Worm (Caenorhabditis elegans) whole organism, early embryonic: ENCODE results near the gene K12H4.2.
A peak's percentile ranks its signal among the peaks of the same experiment; 100 is the strongest.

Experiments
- B0310.2 ChIP-seq: sonication (generic microtip); optimal IDR thresholded peaks from 2 replicates; lab custom pipeline; 2016; ENCODE audit warnings: mild to moderate bottlenecking, missing genetic modification characterization, missing compliant biosample characterization
- F13C5.2 ChIP-seq: sonication (generic microtip); optimal IDR thresholded peaks from 2 replicates; lab custom pipeline; 2017; ENCODE audit warnings: mild to moderate bottlenecking, missing genetic modification characterization, inconsistent platforms, missing compliant biosample characterization
- aly-1 ChIP-seq: sonication (generic microtip); optimal IDR thresholded peaks from 2 replicates; lab custom pipeline; 2016; ENCODE audit warnings: missing genetic modification characterization, missing compliant biosample characterization
- ama-1 ChIP-seq: fragments of 150-350 bp; optimal IDR thresholded peaks from 2 replicates; lab custom pipeline; 2014
- ceh-13 ChIP-seq: fragments of 200-800 bp; sonication (Bioruptor generic); optimal IDR thresholded peaks from 2 replicates; lab custom pipeline; 2018; ENCODE audit warnings: mild to moderate bottlenecking, missing genetic modification characterization, missing compliant biosample characterization
- ceh-36 ChIP-seq: sonication (generic microtip); optimal IDR thresholded peaks from 2 replicates; lab custom pipeline; 2016; ENCODE audit warnings: missing genetic modification characterization, inconsistent platforms, missing compliant biosample characterization
- ets-7 ChIP-seq: sonication (generic microtip); optimal IDR thresholded peaks from 2 replicates; lab custom pipeline; 2016; ENCODE audit warnings: missing genotype, missing genetic modification characterization, missing compliant biosample characterization
- flt-1 ChIP-seq: fragments of 200-800 bp; sonication (Bioruptor generic); IDR thresholded peaks from 2 replicates; pipeline ENCODE4 v1.3.6; 2022; ENCODE audit warnings: missing genetic modification characterization, missing compliant biosample characterization
- hmbx-1 ChIP-seq: sonication (generic microtip); optimal IDR thresholded peaks from 2 replicates; lab custom pipeline; 2016; ENCODE audit warnings: mild to moderate bottlenecking, missing genetic modification characterization, missing compliant biosample characterization
- hmg-4 ChIP-seq: fragments of 200-800 bp; sonication (Bioruptor generic); optimal IDR thresholded peaks from 2 replicates; lab custom pipeline; 2018; ENCODE audit warnings: mild to moderate bottlenecking, missing genetic modification characterization, missing compliant biosample characterization
- hnd-1 ChIP-seq: sonication (generic microtip); optimal IDR thresholded peaks from 2 replicates; lab custom pipeline; 2016; ENCODE audit warnings: missing genetic modification characterization, missing compliant biosample characterization
- pes-1 ChIP-seq: fragments of 200-800 bp; sonication (Bioruptor generic); IDR thresholded peaks from 2 replicates; pipeline ENCODE4 v1.3.6; 2022; ENCODE audit warnings: missing genetic modification reagents, missing genetic modification characterization, missing compliant biosample characterization
- scrt-1 ChIP-seq: fragments of 200-800 bp; sonication (Bioruptor generic); IDR thresholded peaks from 2 replicates; pipeline ENCODE4 v1.3.6; 2022; ENCODE audit warnings: missing genetic modification characterization, missing compliant biosample characterization
- sea-1 ChIP-seq: fragments of 200-800 bp; sonication (Bioruptor generic); conservative IDR thresholded peaks from 2 replicates; pipeline ENCODE4 v1.3.6; 2022; ENCODE audit warnings: missing genetic modification characterization, missing compliant biosample characterization
- tbx-11 ChIP-seq: fragments of 200-800 bp; sonication (Bioruptor generic); IDR thresholded peaks from 2 replicates; pipeline ENCODE4 v1.3.6; 2022; ENCODE audit warnings: missing genetic modification characterization, missing compliant biosample characterization
- tbx-37 ChIP-seq: fragments of 200-800 bp; sonication (Bioruptor generic); conservative IDR thresholded peaks from 2 replicates; pipeline ENCODE4 v1.3.6; 2022; ENCODE audit warnings: missing genetic modification reagents, missing genetic modification characterization, missing compliant biosample characterization
- tra-4 ChIP-seq: sonication (generic microtip); optimal IDR thresholded peaks from 2 replicates; lab custom pipeline; 2017; ENCODE audit warnings: missing genetic modification characterization, missing compliant biosample characterization

The K12H4.2 gene

DNA sequence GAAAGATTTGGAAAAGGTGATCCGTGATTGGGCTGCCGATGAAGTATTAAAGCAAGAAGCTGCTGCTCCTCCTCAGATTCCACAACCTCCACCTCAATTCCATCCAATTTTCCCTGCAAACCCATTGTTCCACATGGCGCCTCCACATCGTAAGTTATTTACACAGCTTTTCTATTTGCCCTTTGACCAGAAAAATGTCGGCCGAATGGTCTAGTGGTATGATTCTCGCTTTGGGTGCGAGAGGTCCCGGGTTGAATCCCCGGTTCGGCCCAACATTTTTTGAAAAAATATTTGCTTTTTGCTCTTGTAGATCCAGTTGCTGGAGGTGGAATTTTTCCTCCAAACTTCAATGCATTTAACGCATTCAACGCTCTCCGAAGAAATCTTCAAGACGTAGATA lies 21.7 kb downstream of the K12H4.2 start:
- TF ChIP-seq scrt-1 (GFP tag; lab: Robert Waterston, UW) (0 out of 2 replicates have a peak, but pooled peaks have one; percentile 8), ets-7 (tag; lab: Kevin White, UChicago) (no peak), aly-1 (no peak)

DNA sequence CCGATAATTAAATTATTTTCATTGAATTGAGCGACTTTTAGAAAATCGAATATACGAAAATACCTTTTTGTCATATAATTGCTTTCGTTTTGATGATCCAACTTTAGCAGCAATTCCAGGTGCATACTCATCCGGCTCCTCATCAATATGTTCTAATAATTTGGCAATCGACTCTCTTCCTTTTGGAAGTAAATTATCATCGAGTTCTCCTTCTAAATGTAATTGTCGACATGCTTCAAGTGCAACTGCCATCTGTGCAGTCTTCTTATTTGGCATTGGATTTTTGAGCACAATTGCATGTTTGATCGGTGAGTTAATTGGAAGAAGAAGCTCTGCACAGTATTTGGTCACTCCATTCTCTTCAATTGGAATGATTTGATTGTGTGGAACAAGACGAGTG lies 29.7 kb downstream of the K12H4.2 start:
- TF ChIP-seq hmg-4 (GFP tag; lab: Kevin White, UChicago) (no peak), ama-1 (lab: Kevin White, UChicago) (no peak), hnd-1 (tag; lab: Kevin White, UChicago) (no peak), ets-7 (tag; lab: Kevin White, UChicago) (no peak), F13C5.2 (tag; lab: Kevin White, UChicago) (no peak), B0310.2 (tag; lab: Kevin White, UChicago) (no peak), hmbx-1 (no peak), sea-1 (GFP tag; lab: Robert Waterston, UW) (no peak), scrt-1 (GFP tag; lab: Robert Waterston, UW) (no peak)

DNA sequence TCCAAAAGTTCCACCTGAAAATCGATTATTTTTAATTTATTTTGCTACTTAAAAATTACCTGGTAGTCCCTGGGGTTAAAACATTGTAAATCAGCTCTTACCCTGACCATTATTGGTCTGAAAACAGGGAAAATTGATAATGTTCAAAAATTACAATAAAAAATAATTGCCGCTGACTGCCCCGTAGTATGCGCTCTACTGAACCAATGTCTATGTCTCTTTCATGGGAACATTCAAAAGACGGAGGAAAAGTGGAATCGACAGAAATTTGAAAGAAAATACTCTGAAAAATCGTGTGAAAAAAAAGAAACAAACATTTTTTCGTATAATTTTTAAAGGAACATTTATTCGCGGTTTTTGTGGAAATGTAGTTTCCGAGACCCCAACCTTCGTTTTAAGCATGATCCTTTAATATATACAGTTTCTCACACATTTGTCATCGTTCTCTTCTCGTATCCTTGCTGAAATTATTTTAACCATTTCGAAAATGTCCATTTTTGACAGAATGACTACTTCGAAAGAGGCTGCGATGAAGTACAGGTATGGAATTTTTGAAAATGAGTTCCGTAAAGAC lies 32.7 kb downstream of the K12H4.2 start, which contains the start of the genes dcr-1 and apc-2:
Gene dcr-1 (minus strand): TSS at position 117 of the 574 bp plus-strand sequence.
Gene apc-2 (plus strand): TSS at position 465 of the 574 bp plus-strand sequence.
- TF ChIP-seq scrt-1 (GFP tag; lab: Robert Waterston, UW) = no peak
- TF ChIP-seq tra-4 (tag; lab: Kevin White, UChicago) = no peak
- no peak for TF ChIP-seq hnd-1 (tag; lab: Kevin White, UChicago)
- TF ChIP-seq ceh-36 = no peak
- TF ChIP-seq ama-1 (lab: Kevin White, UChicago) = no peak
- no peak for TF ChIP-seq hmg-4 (GFP tag; lab: Kevin White, UChicago)
- TF ChIP-seq ets-7 (tag; lab: Kevin White, UChicago) = no peak
- no peak for TF ChIP-seq tbx-11
- no peak for TF ChIP-seq B0310.2 (tag; lab: Kevin White, UChicago)
- no peak for TF ChIP-seq aly-1
- no peak for TF ChIP-seq hmbx-1
- TF ChIP-seq flt-1 (GFP tag; lab: Robert Waterston, UW) = no peak
- TF ChIP-seq pes-1 (GFP tag; lab: Robert Waterston, UW) = no peak
- TF ChIP-seq ceh-13 (GFP tag; lab: Kevin White, UChicago) = no peak
- TF ChIP-seq F13C5.2 (tag; lab: Kevin White, UChicago) = no peak

DNA sequence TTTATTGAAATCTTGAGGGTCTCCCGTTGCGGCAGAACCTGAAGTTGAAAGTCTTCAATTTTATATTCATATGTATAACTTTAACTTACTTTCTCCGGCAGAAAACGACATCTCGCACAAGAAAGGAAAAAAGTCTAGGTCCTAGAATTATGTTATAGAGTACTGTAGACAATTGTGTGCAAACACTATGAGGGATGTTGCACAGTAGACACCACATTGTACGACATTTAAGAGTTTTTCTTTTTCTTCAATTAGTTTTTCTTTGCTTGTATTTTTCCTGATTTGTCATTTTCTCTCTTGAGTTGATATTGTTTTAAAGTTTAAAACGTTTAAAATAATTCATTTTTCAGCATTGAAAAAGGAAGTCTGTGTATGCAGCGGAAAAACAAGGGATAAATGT lies 37.8 kb downstream of the K12H4.2 start, which contains the start of the genes K06H7.7 and grp-1:
Gene K06H7.7 (minus strand): TSS at position 121 of the 400 bp plus-strand sequence.
Gene grp-1 (plus strand): TSS at position 351 of the 400 bp plus-strand sequence.
- TF ChIP-seq aly-1 (no peak), hmg-4 (GFP tag; lab: Kevin White, UChicago) (no peak), ceh-13 (GFP tag; lab: Kevin White, UChicago) (no peak), tbx-11 (no peak), flt-1 (GFP tag; lab: Robert Waterston, UW) (no peak), ama-1 (lab: Kevin White, UChicago) (no peak), F13C5.2 (tag; lab: Kevin White, UChicago) (no peak), hnd-1 (tag; lab: Kevin White, UChicago) (no peak), ets-7 (tag; lab: Kevin White, UChicago) (no peak), tbx-37 (GFP tag; lab: Robert Waterston, UW) (no peak), ceh-36 (no peak), hmbx-1 (no peak), scrt-1 (GFP tag; lab: Robert Waterston, UW) (no peak), pes-1 (GFP tag; lab: Robert Waterston, UW) (no peak), B0310.2 (tag; lab: Kevin White, UChicago) (no peak), sea-1 (GFP tag; lab: Robert Waterston, UW) (no peak), tra-4 (tag; lab: Kevin White, UChicago) (no peak)

DNA sequence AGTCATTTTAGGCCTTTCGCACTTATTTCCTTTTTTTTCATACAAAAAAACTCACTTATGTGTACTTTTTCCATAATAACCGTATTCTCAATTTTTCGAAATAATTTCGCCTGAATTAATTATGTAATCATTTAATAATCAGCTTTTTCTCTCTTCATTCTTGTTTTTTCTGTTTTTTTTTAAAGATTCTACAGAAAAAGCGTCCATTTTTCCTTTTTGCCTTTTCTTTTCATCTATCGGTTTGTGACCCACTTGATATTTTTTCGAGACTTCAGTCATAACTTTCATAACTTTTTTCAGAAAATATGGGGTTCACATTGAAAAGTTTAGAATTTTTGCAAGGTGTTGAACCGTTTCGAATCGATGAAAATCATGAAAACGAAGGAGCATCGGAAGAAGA lies 40.7 kb downstream of the K12H4.2 start, which contains the start of gene vms-1:
Gene vms-1 (plus strand): TSS at position 301 of the 400 bp plus-strand sequence.
- TF ChIP-seq hmg-4 (GFP tag; lab: Kevin White, UChicago) (no peak), hmbx-1 (no peak), B0310.2 (tag; lab: Kevin White, UChicago) (no peak), tra-4 (tag; lab: Kevin White, UChicago) (no peak), hnd-1 (tag; lab: Kevin White, UChicago) (no peak), ets-7 (tag; lab: Kevin White, UChicago) (no peak), ama-1 (lab: Kevin White, UChicago) (no peak), tbx-11 (no peak), ceh-13 (GFP tag; lab: Kevin White, UChicago) (no peak), scrt-1 (GFP tag; lab: Robert Waterston, UW) (no peak), sea-1 (GFP tag; lab: Robert Waterston, UW) (no peak), F13C5.2 (tag; lab: Kevin White, UChicago) (no peak)

DNA sequence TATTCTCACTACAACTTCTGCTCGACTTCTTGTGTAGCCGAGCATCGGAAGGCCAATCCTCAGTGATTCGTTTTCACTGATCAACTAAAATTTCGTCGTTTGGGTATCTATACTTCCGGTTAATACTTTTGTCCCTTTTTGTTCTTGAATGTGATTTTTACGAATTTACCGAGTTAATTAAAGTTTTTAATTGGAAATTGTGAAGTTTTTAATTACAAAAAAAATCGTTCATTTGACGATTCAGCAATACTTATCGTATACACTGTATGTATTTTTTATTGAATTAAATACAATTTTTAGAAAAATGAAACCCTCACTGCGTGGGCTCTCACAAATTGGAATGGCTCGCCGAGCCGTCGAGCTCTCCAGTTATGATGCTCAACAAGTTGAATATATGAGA lies 43.9 kb downstream of the K12H4.2 start, which contains the start of gene idi-1:
Gene idi-1 (plus strand): TSS at position 301 of the 400 bp plus-strand sequence.
- TF ChIP-seq ama-1 (lab: Kevin White, UChicago) (no peak), ceh-13 (GFP tag; lab: Kevin White, UChicago) (no peak), B0310.2 (tag; lab: Kevin White, UChicago) (no peak), F13C5.2 (tag; lab: Kevin White, UChicago) (no peak), tbx-37 (GFP tag; lab: Robert Waterston, UW) (no peak), tra-4 (tag; lab: Kevin White, UChicago) (no peak), hnd-1 (tag; lab: Kevin White, UChicago) (no peak), tbx-11 (no peak), pes-1 (GFP tag; lab: Robert Waterston, UW) (no peak), sea-1 (GFP tag; lab: Robert Waterston, UW) (no peak), hmbx-1 (no peak), ets-7 (tag; lab: Kevin White, UChicago) (no peak), flt-1 (GFP tag; lab: Robert Waterston, UW) (no peak), scrt-1 (GFP tag; lab: Robert Waterston, UW) (no peak), hmg-4 (GFP tag; lab: Kevin White, UChicago) (no peak), ceh-36 (no peak)
